Fruit fly (Drosophila melanogaster): Measurements from ENCODE around the gene RabGGTb.
A peak's percentile ranks its signal among the peaks of the same experiment; 100 is the strongest.

Gene RabGGTb

dm6 chr2L:2878188-2878587, 724 bp upstream of the RabGGTb start, which contains the start of the genes Prx6a and Sbat (continued):
- peak; percentile 77 for TF ChIP-seq cyc (GFP tag; optimal IDR thresholded peaks at IDR 0.05)
- TF ChIP-seq ss (GFP tag; optimal IDR thresholded peaks at IDR 0.05) = peak in 1 of 2 experiments; percentile 70
- peak; percentile 65 for TF ChIP-seq Ets96B (tag; optimal IDR thresholded peaks at IDR 0.05)
- peak; percentile 73 for TF ChIP-seq Sox14 (GFP tag; optimal IDR thresholded peaks at IDR 0.05)
- peak; percentile 50 for TF ChIP-seq CG10631 (GFP tag; optimal IDR thresholded peaks at IDR 0.05)
- TF ChIP-seq acj6 (GFP tag; optimal IDR thresholded peaks at IDR 0.05) = peak; percentile 74
- peak; percentile 76 for TF ChIP-seq Eip78C (GFP tag)
- peak; percentile 58 for TF ChIP-seq CG1621 (tag; optimal IDR thresholded peaks at IDR 0.05)
- TF ChIP-seq CG6854 (GFP tag; optimal IDR thresholded peaks at IDR 0.05) = no peak
- TF ChIP-seq fd85E (GFP tag; optimal IDR thresholded peaks at IDR 0.05) = no peak
- TF ChIP-seq CG6276 (GFP tag; optimal IDR thresholded peaks at IDR 0.05) = no peak
- no peak for TF ChIP-seq CG9139 (GFP tag; optimal IDR thresholded peaks at IDR 0.05)
- TF ChIP-seq vri (GFP tag; optimal IDR thresholded peaks at IDR 0.05) = peak; percentile 2
- TF ChIP-seq svp (GFP tag) = peak; percentile 73
- peak; percentile 51 for TF ChIP-seq Sox102F (GFP tag; optimal IDR thresholded peaks at IDR 0.05)
- TF ChIP-seq CG8319 (GFP tag; optimal IDR thresholded peaks at IDR 0.05) = peak; percentile 15
- peak; percentile 78 for TF ChIP-seq CG31627 (GFP tag; optimal IDR thresholded peaks at IDR 0.05)
- peak; percentile 53 for TF ChIP-seq CG7368 (GFP tag; optimal IDR thresholded peaks at IDR 0.05)
- no peak for TF ChIP-seq CG11762 (GFP tag; optimal IDR thresholded peaks at IDR 0.05; ENCODE audit: insufficient read depth)
- TF ChIP-seq Sox15 (GFP tag; optimal IDR thresholded peaks at IDR 0.05) = peak; percentile 58
- peak in 1 of 2 experiments; percentile 42 for TF ChIP-seq salr (GFP tag; optimal IDR thresholded peaks at IDR 0.05)
- peak; percentile 24 for TF ChIP-seq dac (GFP tag; optimal IDR thresholded peaks at IDR 0.05)
- peak; percentile 76 for TF ChIP-seq CG3032 (tag; optimal IDR thresholded peaks at IDR 0.05)
- TF ChIP-seq CG4318 (GFP tag; optimal IDR thresholded peaks at IDR 0.05) = no peak
- peak; percentile 63 for TF ChIP-seq Gug (GFP tag; IDR thresholded peaks at IDR 0.05)
- TF ChIP-seq lz (GFP tag; optimal IDR thresholded peaks at IDR 0.05) = peak; percentile 77
- TF ChIP-seq esn (GFP tag; optimal IDR thresholded peaks at IDR 0.05) = peak; percentile 72
- peak; percentile 24 for TF ChIP-seq CG34406 (GFP tag; optimal IDR thresholded peaks at IDR 0.05)

dm6 chr2L:2882968-2883702, 4.2 kb downstream of the RabGGTb start:
- no peak for TF ChIP-seq CG16779 (tag; optimal IDR thresholded peaks at IDR 0.05)
- no peak for TF ChIP-seq Hr39 (GFP tag; optimal IDR thresholded peaks at IDR 0.05)
- no peak for TF ChIP-seq Eip78C (GFP tag)
- TF ChIP-seq salr (GFP tag; optimal IDR thresholded peaks at IDR 0.05) = no peak
- TF ChIP-seq CG8119 (GFP tag; IDR thresholded peaks at IDR 0.05) = no peak
- peak; percentile 7 for TF ChIP-seq CG3919 (GFP tag; optimal IDR thresholded peaks at IDR 0.05)
- no peak for TF ChIP-seq achi (GFP tag; optimal IDR thresholded peaks at IDR 0.05)
- no peak for TF ChIP-seq dsx (GFP tag; optimal IDR thresholded peaks at IDR 0.05; ENCODE audit: poor library complexity, severe bottlenecking)
- TF ChIP-seq fkh (GFP tag; optimal IDR thresholded peaks at IDR 0.05) = peak; percentile 76
- no peak for TF ChIP-seq fd85E (GFP tag; optimal IDR thresholded peaks at IDR 0.05)
- no peak for TF ChIP-seq CG11294 (GFP tag; IDR thresholded peaks at IDR 0.05)
- no peak for TF ChIP-seq dac (GFP tag; optimal IDR thresholded peaks at IDR 0.05)
- no peak for TF ChIP-seq CG15336 (GFP tag; IDR thresholded peaks at IDR 0.05)
- peak; percentile 22 for TF ChIP-seq pdm3 (GFP tag; optimal IDR thresholded peaks at IDR 0.05)
- TF ChIP-seq CG1621 (tag; optimal IDR thresholded peaks at IDR 0.05) = no peak
- peak in 1 of 2 experiments; percentile 22 for TF ChIP-seq ss (GFP tag; optimal IDR thresholded peaks at IDR 0.05)
- peak; percentile 27 for TF ChIP-seq Sox102F (GFP tag; optimal IDR thresholded peaks at IDR 0.05)
- no peak for TF ChIP-seq CG7368 (GFP tag; optimal IDR thresholded peaks at IDR 0.05)
- TF ChIP-seq Gug (GFP tag; IDR thresholded peaks at IDR 0.05) = no peak
- TF ChIP-seq Sox14 (GFP tag; optimal IDR thresholded peaks at IDR 0.05) = peak; percentile 5
- TF ChIP-seq Hr4 (GFP tag; optimal IDR thresholded peaks at IDR 0.05) = no peak
- peak; percentile 7 for TF ChIP-seq Ets21C (GFP tag; optimal IDR thresholded peaks at IDR 0.05)
- no peak for TF ChIP-seq CG8632 (GFP tag; optimal IDR thresholded peaks at IDR 0.05)
- TF ChIP-seq topi (GFP tag; optimal IDR thresholded peaks at IDR 0.05) = peak; percentile 29
- TF ChIP-seq CG9139 (GFP tag; optimal IDR thresholded peaks at IDR 0.05) = no peak
- no peak for TF ChIP-seq Hr38 (GFP tag; optimal IDR thresholded peaks at IDR 0.05)
- TF ChIP-seq CG10669 (GFP tag; optimal IDR thresholded peaks at IDR 0.05) = no peak
- TF ChIP-seq CG8319 (GFP tag; optimal IDR thresholded peaks at IDR 0.05) = no peak
- no peak for TF ChIP-seq spab (GFP tag; optimal IDR thresholded peaks at IDR 0.05)
- no peak for TF ChIP-seq CG3032 (tag; optimal IDR thresholded peaks at IDR 0.05)
- TF ChIP-seq Eip93F (GFP tag; optimal IDR thresholded peaks at IDR 0.05) = peak; percentile 14
- peak; percentile 27 for TF ChIP-seq CG34406 (GFP tag; optimal IDR thresholded peaks at IDR 0.05)
- TF ChIP-seq CG4318 (GFP tag; optimal IDR thresholded peaks at IDR 0.05) = no peak
- peak; percentile 55 for TF ChIP-seq Met (GFP tag; optimal IDR thresholded peaks at IDR 0.05)
- TF ChIP-seq svp (GFP tag) = peak; percentile 71

Data from whole organism, prepupa.